Fruit fly (Drosophila melanogaster) Kc167 (cell line): Measurements from ENCODE around the gene Mkp.

Source experiments
- Sin3A ChIP-seq: fragments of >200 bp; optimal IDR thresholded peaks from 2 replicates; lab custom pipeline; 2018; ENCODE audit warnings: missing external identifiers
- h ChIP-seq: fragments of >200 bp; optimal IDR thresholded peaks from 3 replicates; lab custom pipeline; 2018; ENCODE audit warnings: missing external identifiers
- insv ChIP-seq: fragments of >200 bp; optimal IDR thresholded peaks from 3 replicates; lab custom pipeline; 2018; ENCODE audit warnings: missing external identifiers
- ttk ChIP-seq: sonication (Bioruptor generic); optimal IDR thresholded peaks from 2 replicates; lab custom pipeline; 2017; ENCODE audit warnings: missing external identifiers

dm6 chr3L:159406-160084 is 24.8 kb downstream of the Mkp start:
- no peak for TF ChIP-seq Sin3A (lab: Kevin White, UChicago)
- TF ChIP-seq h (lab: Kevin White, UChicago), result no peak
- TF ChIP-seq ttk (lab: Kevin White, UChicago), result no peak
- TF ChIP-seq insv, result no peak
